Worm (Caenorhabditis elegans): Measurements from ENCODE around the gene T25C12.3.

T25C12.3 gene

DNA sequence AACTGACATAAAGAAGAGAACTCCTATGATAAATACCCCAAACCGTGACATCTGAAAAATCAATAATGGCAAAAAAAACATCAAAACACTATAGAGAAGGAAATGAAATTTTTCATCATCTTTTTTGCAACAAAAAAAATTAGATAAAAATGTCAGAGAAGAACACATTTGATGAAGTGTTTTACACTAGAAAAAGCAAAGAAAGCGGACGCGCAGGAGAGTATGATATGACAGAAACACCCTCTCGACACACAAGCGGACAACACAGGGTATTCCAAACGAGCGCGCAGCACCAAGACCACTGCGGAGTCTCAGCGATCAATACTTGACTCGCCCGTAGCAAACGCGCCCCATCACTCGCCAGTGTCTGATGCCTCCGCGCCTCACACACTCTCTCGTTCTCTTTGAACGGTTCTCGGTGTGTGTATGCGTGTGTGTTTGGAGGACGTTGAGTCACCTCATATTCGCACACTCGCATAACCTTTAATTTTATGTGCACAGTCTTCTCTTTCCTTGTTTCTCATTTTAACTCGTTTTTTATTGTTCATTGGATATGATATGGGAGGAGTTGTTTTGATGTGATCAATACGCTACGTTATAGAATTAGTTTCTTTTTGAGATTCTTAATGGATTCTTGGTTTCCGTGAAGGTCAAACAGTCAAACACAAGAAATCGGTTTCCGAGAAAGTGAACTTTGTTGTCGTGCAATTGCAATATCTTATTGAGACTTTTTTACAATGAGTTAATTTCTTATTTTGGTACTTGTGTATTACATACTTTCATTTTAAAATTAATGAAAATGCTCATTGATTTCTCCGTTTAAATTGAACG lies 46.9 kb upstream of the T25C12.3 start, which contains the start of gene selt-1.1:
Gene selt-1.1, minus strand, starts transcription at position 51 of the 831 bp plus-strand sequence.
- peak; percentile 46 for TF ChIP-seq tbx-2 (tag; optimal IDR thresholded peaks at IDR 0.05)
- no peak for TF ChIP-seq ces-1 (GFP tag; optimal IDR thresholded peaks at IDR 0.05)
- TF ChIP-seq nhr-47 (tag; optimal IDR thresholded peaks at IDR 0.05) = peak; percentile 52
- no peak for TF ChIP-seq nhr-12 (tag; optimal IDR thresholded peaks at IDR 0.05)
- TF ChIP-seq unc-30 (tag; optimal IDR thresholded peaks at IDR 0.05) = no peak
- no peak for TF ChIP-seq nhr-77 (tag; optimal IDR thresholded peaks at IDR 0.05)
- no peak for TF ChIP-seq efl-3 (GFP tag; optimal IDR thresholded peaks at IDR 0.05)
- TF ChIP-seq nhr-19 (GFP tag; conservative IDR thresholded peaks at IDR 0.05) = peak; percentile 14; the same call in 1 of the 2 replicates
- TF ChIP-seq efl-1 (optimal IDR thresholded peaks at IDR 0.05) = peak in 1 of 2 experiments; percentile 35
- TF ChIP-seq efl-1 (GFP tag; optimal IDR thresholded peaks at IDR 0.05 in 1 of 2) = no peak
- peak; percentile 15 to 51 for TF ChIP-seq lin-35 (GFP tag; optimal IDR thresholded peaks at IDR 0.05)
- no peak for TF ChIP-seq nhr-28 (tag; optimal IDR thresholded peaks at IDR 0.05)
- peak; percentile 9 to 29 for TF ChIP-seq lsy-2 (tag; optimal IDR thresholded peaks at IDR 0.05)
- TF ChIP-seq jun-1 (tag; optimal IDR thresholded peaks at IDR 0.05) = peak; percentile 46
- TF ChIP-seq nhr-71 (tag; optimal IDR thresholded peaks at IDR 0.05) = peak; percentile 61
- TF ChIP-seq C16A3.4 (tag; optimal IDR thresholded peaks at IDR 0.05) = peak; percentile 12
- TF ChIP-seq rnt-1 (tag; optimal IDR thresholded peaks at IDR 0.05) = peak; percentile 43
- TF ChIP-seq nhr-85 (tag) = peak; percentile 84
- no peak for TF ChIP-seq ceh-63 (GFP tag; optimal IDR thresholded peaks at IDR 0.05)
- peak; percentile 63 for TF ChIP-seq snu-23 (GFP tag; optimal IDR thresholded peaks at IDR 0.05)
- peak; percentile 55 for TF ChIP-seq swsn-7 (tag; optimal IDR thresholded peaks at IDR 0.05)
- peak; percentile 93 for TF ChIP-seq lin-14 (GFP tag; optimal IDR thresholded peaks at IDR 0.05)
- TF ChIP-seq nhr-20 (tag; optimal IDR thresholded peaks at IDR 0.05) = peak; percentile 58
- peak; percentile 74 for TF ChIP-seq blmp-1 (tag; optimal IDR thresholded peaks at IDR 0.05)
- peak in 1 of 2 experiments; percentile 63 for TF ChIP-seq mdl-1 (tag; optimal IDR thresholded peaks at IDR 0.05)
- peak; percentile 32 for TF ChIP-seq elt-2 (tag; optimal IDR thresholded peaks at IDR 0.05)
- TF ChIP-seq xbp-1 (tag; optimal IDR thresholded peaks at IDR 0.05) = peak; percentile 39
- TF ChIP-seq ceh-82 (tag; optimal IDR thresholded peaks at IDR 0.05) = peak in 1 of 3 experiments; percentile 17
- TF ChIP-seq mep-1 (tag; optimal IDR thresholded peaks at IDR 0.05) = peak; percentile 76
- peak in 1 of 6 experiments; percentile 32 for TF ChIP-seq elt-3 (tag; optimal IDR thresholded peaks at IDR 0.05)
- peak; percentile 0 for TF ChIP-seq fkh-8 (tag; optimal IDR thresholded peaks at IDR 0.05)
- TF ChIP-seq nhr-90 (tag; optimal IDR thresholded peaks at IDR 0.05; ENCODE audit: poor library complexity) = peak; percentile 62
- TF ChIP-seq unc-86 (tag; optimal IDR thresholded peaks at IDR 0.05) = peak; percentile 31

DNA sequence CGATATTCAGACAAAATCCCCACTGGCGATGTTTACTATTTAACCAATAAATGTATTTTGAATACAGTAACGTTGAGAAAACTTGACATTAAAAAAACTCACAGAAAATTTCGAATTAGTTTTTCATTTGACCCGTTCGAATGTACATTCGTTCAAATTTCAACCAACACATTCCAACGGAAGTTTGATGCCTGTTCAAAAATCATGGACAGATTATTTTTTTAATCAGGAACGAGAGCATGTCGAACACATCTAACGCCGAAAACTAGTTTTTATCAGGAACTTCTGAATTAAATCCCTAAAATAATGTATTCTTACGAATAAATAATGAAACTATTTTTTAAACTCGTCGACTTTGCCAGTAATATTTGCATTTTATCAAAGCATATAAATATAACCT lies 41.9 kb upstream of the T25C12.3 start:
- no peak for TF ChIP-seq nhr-237 (tag; optimal IDR thresholded peaks at IDR 0.05)
- TF ChIP-seq C04F5.9 (tag; optimal IDR thresholded peaks at IDR 0.05) = no peak
- no peak for TF ChIP-seq ama-1 (optimal IDR thresholded peaks at IDR 0.05)
- no peak for TF ChIP-seq pqm-1 (tag; optimal IDR thresholded peaks at IDR 0.05)
- TF ChIP-seq snu-23 (GFP tag; optimal IDR thresholded peaks at IDR 0.05) = no peak
- no peak for TF ChIP-seq hlh-17 (GFP tag; optimal IDR thresholded peaks at IDR 0.05; ENCODE audit: borderline replicate concordance)
- TF ChIP-seq C34B4.2 (tag; optimal IDR thresholded peaks at IDR 0.05) = no peak
- no peak for TF ChIP-seq egl-13 (tag; optimal IDR thresholded peaks at IDR 0.05)
- TF ChIP-seq blmp-1 (tag; optimal IDR thresholded peaks at IDR 0.05) = no peak
- no peak for TF ChIP-seq lir-3 (tag; optimal IDR thresholded peaks at IDR 0.05; ENCODE audit: poor library complexity)
- TF ChIP-seq jun-1 (tag; optimal IDR thresholded peaks at IDR 0.05) = no peak
- TF ChIP-seq nhr-19 (GFP tag; conservative IDR thresholded peaks at IDR 0.05) = no peak
- no peak for TF ChIP-seq snpc-4 (tag; optimal IDR thresholded peaks at IDR 0.05)
- no peak for TF ChIP-seq nhr-77 (tag; optimal IDR thresholded peaks at IDR 0.05)
